Worm (Caenorhabditis elegans): ENCODE data around the gene F58E6.4.

The F58E6.4 gene

DNA sequence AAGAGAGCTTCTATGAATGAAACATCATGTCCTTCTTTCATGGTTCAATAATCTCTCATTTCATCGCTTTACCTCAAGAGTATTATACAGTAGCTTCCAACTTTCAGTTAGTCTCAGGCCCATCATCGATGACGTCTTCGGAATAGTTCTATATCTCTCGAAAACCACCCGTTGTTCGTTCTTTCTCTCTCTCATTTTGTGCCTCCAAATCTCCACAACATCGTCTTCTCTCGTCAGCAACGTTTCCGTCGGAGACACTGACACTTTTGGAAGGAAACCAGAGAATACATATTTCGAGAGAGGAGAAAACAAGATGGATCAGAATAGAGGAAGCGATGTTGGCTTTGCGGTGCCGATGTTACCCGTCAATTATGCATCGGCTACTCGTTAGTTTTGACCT, 18.4 kb downstream of the F58E6.4 start (continued):
- TF ChIP-seq nhr-77 (tag; optimal IDR thresholded peaks at IDR 0.05): no peak
- TF ChIP-seq ZK546.5 (tag; optimal IDR thresholded peaks at IDR 0.05): no peak
- no peak for TF ChIP-seq pqm-1 (tag; optimal IDR thresholded peaks at IDR 0.05)
- TF ChIP-seq tbx-2 (tag; optimal IDR thresholded peaks at IDR 0.05): no peak
- TF ChIP-seq nhr-67 (tag; optimal IDR thresholded peaks at IDR 0.05): no peak

DNA sequence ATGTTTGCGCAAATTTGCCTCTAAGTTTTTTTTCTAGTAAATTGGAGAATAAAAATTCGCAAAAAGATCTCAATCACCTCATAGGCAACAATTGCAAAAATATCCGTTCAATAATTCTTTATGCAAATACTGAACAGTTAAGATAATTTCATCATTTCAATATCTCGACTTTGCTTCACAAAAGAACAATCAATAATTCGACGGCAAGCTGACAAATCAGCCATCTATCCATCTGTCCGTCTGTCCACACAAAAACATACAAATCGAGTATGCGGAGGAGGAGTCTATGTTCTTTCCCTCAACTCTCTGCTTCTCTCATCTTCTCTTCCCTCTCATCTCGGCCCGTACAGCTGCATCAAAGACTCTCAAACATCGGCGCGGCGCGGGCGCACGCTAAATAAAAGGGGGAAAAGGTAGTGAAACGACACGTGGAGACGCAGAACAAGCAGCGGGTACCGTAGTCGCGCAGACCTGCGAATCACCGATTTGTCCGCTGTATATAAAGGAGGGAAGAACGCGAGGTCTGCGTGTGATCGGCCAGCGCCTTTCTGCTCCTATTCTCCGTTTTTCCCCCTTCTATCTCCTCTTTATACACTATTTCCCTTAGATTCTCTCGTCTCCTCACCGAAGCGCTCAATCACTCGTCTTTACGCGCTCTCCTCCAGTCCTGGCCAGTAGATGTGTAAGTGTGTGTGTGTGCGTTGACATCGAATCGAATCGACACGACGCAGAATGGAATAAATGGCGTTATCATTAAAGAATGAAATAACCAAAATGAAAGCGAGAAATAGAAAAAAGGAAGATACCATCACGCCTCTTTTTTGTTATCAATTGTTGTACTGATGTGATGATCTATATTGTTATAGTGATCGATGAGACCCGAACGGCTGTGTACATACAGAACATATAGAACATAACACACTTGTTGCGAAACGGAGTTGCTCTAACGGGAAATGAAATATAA, 19.2 kb downstream of the F58E6.4 start:
- peak; percentile 84 for TF ChIP-seq fkh-10 (GFP tag; optimal IDR thresholded peaks at IDR 0.05)
- peak; percentile 73 for TF ChIP-seq egl-27 (tag; optimal IDR thresholded peaks at IDR 0.05)
- TF ChIP-seq ama-1 (optimal IDR thresholded peaks at IDR 0.05): peak; percentile 99
- peak; percentile 67 for TF ChIP-seq tbx-2 (tag; optimal IDR thresholded peaks at IDR 0.05)
- TF ChIP-seq ZK546.5 (tag; optimal IDR thresholded peaks at IDR 0.05): peak; percentile 70
- TF ChIP-seq pqm-1 (tag; optimal IDR thresholded peaks at IDR 0.05): peak; percentile 90
- TF ChIP-seq nhr-76 (tag; optimal IDR thresholded peaks at IDR 0.05): no peak
- no peak for TF ChIP-seq nhr-67 (tag; optimal IDR thresholded peaks at IDR 0.05)
- TF ChIP-seq nhr-77 (tag; optimal IDR thresholded peaks at IDR 0.05): peak; percentile 51
- peak; percentile 10 for TF ChIP-seq sea-2 (GFP tag; optimal IDR thresholded peaks at IDR 0.05)
- no peak for TF ChIP-seq daf-12 (tag; optimal IDR thresholded peaks at IDR 0.05)
- peak; percentile 74 for TF ChIP-seq ceh-82 (tag; optimal IDR thresholded peaks at IDR 0.05)
- TF ChIP-seq unc-39 (tag; optimal IDR thresholded peaks at IDR 0.05): peak; percentile 63
- TF ChIP-seq fos-1 (tag; optimal IDR thresholded peaks at IDR 0.05): peak; percentile 61
- peak; percentile 58 for TF ChIP-seq zag-1 (tag; optimal IDR thresholded peaks at IDR 0.05)
- peak; percentile 76 for TF ChIP-seq fkh-2 (tag; optimal IDR thresholded peaks at IDR 0.05)
- TF ChIP-seq lin-15B (tag; optimal IDR thresholded peaks at IDR 0.05): peak; percentile 91
- TF ChIP-seq ztf-4 (tag; optimal IDR thresholded peaks at IDR 0.05): peak; percentile 75
- no peak for TF ChIP-seq nhr-28 (tag; optimal IDR thresholded peaks at IDR 0.05)
- no peak for TF ChIP-seq mml-1 (tag; optimal IDR thresholded peaks at IDR 0.05)
- TF ChIP-seq nhr-43 (tag; optimal IDR thresholded peaks at IDR 0.05; ENCODE audit: poor library complexity, severe bottlenecking): peak; percentile 73
- peak; percentile 69 for TF ChIP-seq snpc-4 (tag; optimal IDR thresholded peaks at IDR 0.05)
- TF ChIP-seq jun-1 (tag; optimal IDR thresholded peaks at IDR 0.05): peak; percentile 89
- peak; percentile 83 for TF ChIP-seq nhr-23 (tag; optimal IDR thresholded peaks at IDR 0.05)
- no peak for TF ChIP-seq ztf-11 (tag; optimal IDR thresholded peaks at IDR 0.05)
- no peak for TF ChIP-seq ceh-9 (tag; optimal IDR thresholded peaks at IDR 0.05)
- no peak for TF ChIP-seq eor-1 (tag; optimal IDR thresholded peaks at IDR 0.05)
- TF ChIP-seq ceh-16 (tag; optimal IDR thresholded peaks at IDR 0.05): no peak
- TF ChIP-seq lin-39 (tag; optimal IDR thresholded peaks at IDR 0.05): peak; percentile 99
- TF ChIP-seq nhr-11 (tag; optimal IDR thresholded peaks at IDR 0.05): peak; percentile 89
- TF ChIP-seq hmg-11 (tag; optimal IDR thresholded peaks at IDR 0.05): peak; percentile 100
- peak; percentile 90 for TF ChIP-seq egl-5 (tag; optimal IDR thresholded peaks at IDR 0.05)
- TF ChIP-seq nhr-237 (tag; optimal IDR thresholded peaks at IDR 0.05): no peak
- peak; percentile 93 for TF ChIP-seq unc-62 (GFP tag; optimal IDR thresholded peaks at IDR 0.05)
- no peak for TF ChIP-seq nhr-12 (tag; optimal IDR thresholded peaks at IDR 0.05)
- TF ChIP-seq elt-2 (tag; optimal IDR thresholded peaks at IDR 0.05): peak; percentile 97
- TF ChIP-seq lsy-12 (tag; optimal IDR thresholded peaks at IDR 0.05): peak; percentile 92
- TF ChIP-seq skn-1 (tag; optimal IDR thresholded peaks at IDR 0.05): peak; percentile 80
- TF ChIP-seq pha-4 (tag; optimal IDR thresholded peaks at IDR 0.05): peak; percentile 82
- TF ChIP-seq nhr-25 (tag; optimal IDR thresholded peaks at IDR 0.05): peak; percentile 93
- no peak for TF ChIP-seq aly-2 (tag; optimal IDR thresholded peaks at IDR 0.05)
- peak; percentile 95 for TF ChIP-seq mdl-1 (tag; optimal IDR thresholded peaks at IDR 0.05)
- TF ChIP-seq ceh-28 (tag; optimal IDR thresholded peaks at IDR 0.05): peak; percentile 74
- peak in 2 of 3 experiments; percentile 14 to 21 for TF ChIP-seq elt-3 (tag; optimal IDR thresholded peaks at IDR 0.05)
- TF ChIP-seq R02D3.7 (tag; optimal IDR thresholded peaks at IDR 0.05): peak; percentile 58
- peak; percentile 37 for TF ChIP-seq elt-1 (tag; optimal IDR thresholded peaks at IDR 0.05)
- TF ChIP-seq nfya-1 (tag; optimal IDR thresholded peaks at IDR 0.05; ENCODE audit: insufficient read depth): peak; percentile 100

Measured in whole organism, L3 larva.